Fruit fly (Drosophila melanogaster) whole organism, adult: ENCODE measurements around the gene VhaM9.7-d.

Experiments used
- CG11617 ChIP-seq: fragments of 200-800 bp; sonication (Bioruptor generic); optimal IDR thresholded peaks from 2 replicates; lab custom pipeline; 2017; ENCODE audit warnings: mild to moderate bottlenecking, missing biosample characterization, missing genetic modification reagents, missing genetic modification characterization
- CG12768 ChIP-seq: fragments of 200-800 bp; sonication (Bioruptor generic); optimal IDR thresholded peaks from 2 replicates; lab custom pipeline; 2017; ENCODE audit warnings: missing biosample characterization, missing genetic modification characterization, mild to moderate bottlenecking, moderate library complexity, missing genetic modification reagents
- CG14711 ChIP-seq: fragments of 200-800 bp; sonication (Bioruptor generic); optimal IDR thresholded peaks from 2 replicates; lab custom pipeline; 2018; ENCODE audit warnings: missing biosample characterization, mild to moderate bottlenecking, missing genetic modification characterization, moderate library complexity
- CG1620 ChIP-seq: fragments of 200-800 bp; sonication (Bioruptor generic); optimal IDR thresholded peaks from 2 replicates; lab custom pipeline; 2016; ENCODE audit warnings: missing biosample characterization, missing genetic modification characterization
- CG33017 ChIP-seq: fragments of 200-800 bp; sonication (Bioruptor generic); optimal IDR thresholded peaks from 2 replicates; lab custom pipeline; 2018; ENCODE audit warnings: missing biosample characterization, mild to moderate bottlenecking, missing genetic modification characterization, moderate library complexity
- CG7045 ChIP-seq: fragments of 200-800 bp; sonication (Bioruptor generic); optimal IDR thresholded peaks from 2 replicates; lab custom pipeline; 2017; ENCODE audit warnings: missing biosample characterization, mild to moderate bottlenecking, missing genetic modification characterization
- CG7101 ChIP-seq: fragments of 200-800 bp; sonication (Bioruptor generic); optimal IDR thresholded peaks from 2 replicates; lab custom pipeline; 2018; ENCODE audit warnings: missing biosample characterization, mild to moderate bottlenecking, missing genetic modification characterization, moderate library complexity
- Clk ChIP-seq: fragments of 200-800 bp; sonication (Bioruptor generic); optimal IDR thresholded peaks from 2 replicates; lab custom pipeline; 2017; ENCODE audit warnings: missing biosample characterization, missing genetic modification characterization
- Crg-1 ChIP-seq: fragments of 200-800 bp; sonication (Bioruptor generic); optimal IDR thresholded peaks from 2 replicates; lab custom pipeline; 2016; ENCODE audit warnings: missing biosample characterization, missing genetic modification characterization
- Hr96 ChIP-seq: fragments of 200-800 bp; sonication (Bioruptor generic); optimal IDR thresholded peaks from 2 replicates; lab custom pipeline; 2016; ENCODE audit warnings: missing biosample characterization, missing genetic modification characterization
- Mnt ChIP-seq: fragments of 200-800 bp; sonication (Bioruptor generic); optimal IDR thresholded peaks from 2 replicates; lab custom pipeline; 2016; ENCODE audit warnings: missing biosample characterization, mild to moderate bottlenecking, missing genetic modification characterization
- bab1 ChIP-seq: fragments of 200-800 bp; sonication (Bioruptor generic); optimal IDR thresholded peaks from 3 replicates; lab custom pipeline; 2019; ENCODE audit warnings: missing biosample characterization, mild to moderate bottlenecking, missing genetic modification characterization, moderate library complexity
- cnc ChIP-seq, 2 experiments: fragments of >200 bp; optimal IDR thresholded peaks; 2 replicates each; lab custom pipeline; 2017
- kay ChIP-seq: fragments of 200-800 bp; sonication (Bioruptor generic); peaks from one replicate; lab custom pipeline; 2016; ENCODE audit warnings: missing biosample characterization, missing genetic modification characterization, borderline replicate concordance
- ovo ChIP-seq: fragments of 200-800 bp; sonication (Bioruptor generic); optimal IDR thresholded peaks from 2 replicates; lab custom pipeline; 2016; ENCODE audit warnings: missing biosample characterization, missing genetic modification characterization
- pad ChIP-seq: fragments of 200-800 bp; sonication (Bioruptor generic); optimal IDR thresholded peaks from 3 replicates; lab custom pipeline; 2017; ENCODE audit warnings: missing biosample characterization, missing genetic modification characterization, mild to moderate bottlenecking, moderate library complexity, missing genetic modification reagents
- tj ChIP-seq: fragments of 200-800 bp; sonication (Bioruptor generic); optimal IDR thresholded peaks from 3 replicates; lab custom pipeline; 2017; ENCODE audit warnings: missing biosample characterization, mild to moderate bottlenecking, missing genetic modification characterization, moderate library complexity
- toe ChIP-seq: fragments of 200-800 bp; sonication (Bioruptor generic); optimal IDR thresholded peaks from 2 replicates; lab custom pipeline; 2016; ENCODE audit warnings: missing biosample characterization, missing genetic modification characterization

VhaM9.7-d gene

dm6 chr3R:16962303-16962702, 12.7 kb upstream of the VhaM9.7-d start:
- TF ChIP-seq CG14711 (no peak), CG12768 (no peak), ovo (GFP tag; lab: Kevin White, UChicago) (no peak), kay (GFP tag; lab: Kevin White, UChicago) (no peak), cnc (optimal IDR thresholded peaks at IDR 0.05; lab: Kevin White, UChicago) (no peak), pad (GFP tag; lab: Kevin White, UChicago) (no peak), Mnt (GFP tag; lab: Kevin White, UChicago) (no peak), CG7045 (GFP tag; lab: Kevin White, UChicago) (no peak), Hr96 (GFP tag; lab: Kevin White, UChicago) (no peak), CG7101 (tag; lab: Kevin White, UChicago) (no peak), Clk (GFP tag; lab: Kevin White, UChicago) (no peak), toe (GFP tag; lab: Kevin White, UChicago) (no peak)

dm6 chr3R:16969361-16970355, 5.3 kb upstream of the VhaM9.7-d start:
- TF ChIP-seq CG12768 (no peak), Hr96 (GFP tag; lab: Kevin White, UChicago) (no peak), Mnt (GFP tag; lab: Kevin White, UChicago) (no peak), pad (GFP tag; lab: Kevin White, UChicago) (peak; percentile 62), CG14711 (no peak), toe (GFP tag; lab: Kevin White, UChicago) (peak; percentile 18), ovo (GFP tag; lab: Kevin White, UChicago) (peak; percentile 33)

dm6 chr3R:16972136-16972535, 2.9 kb upstream of the VhaM9.7-d start, which contains the start of gene Abd-B:
TSS of gene Abd-B (minus strand) at chr3R:16972236.
- no peak for TF ChIP-seq cnc (optimal IDR thresholded peaks at IDR 0.05; lab: Kevin White, UChicago)
- no peak for TF ChIP-seq ovo (GFP tag; lab: Kevin White, UChicago)
- no peak for TF ChIP-seq CG14711
- no peak for TF ChIP-seq CG7101 (tag; lab: Kevin White, UChicago)
- no peak for TF ChIP-seq bab1 (GFP tag; lab: Kevin White, UChicago)

dm6 chr3R:16972575-16972974, 2.4 kb upstream of the VhaM9.7-d start:
- TF ChIP-seq CG33017 (no peak), pad (GFP tag; lab: Kevin White, UChicago) (no peak), toe (GFP tag; lab: Kevin White, UChicago) (no peak), CG11617 (GFP tag; lab: Kevin White, UChicago) (no peak), CG7045 (GFP tag; lab: Kevin White, UChicago) (no peak), CG1620 (GFP tag; lab: Kevin White, UChicago) (no peak), CG12768 (no peak), ovo (GFP tag; lab: Kevin White, UChicago) (no peak), tj (GFP tag; lab: Kevin White, UChicago) (no peak), bab1 (GFP tag; lab: Kevin White, UChicago) (no peak), CG7101 (tag; lab: Kevin White, UChicago) (no peak), Hr96 (GFP tag; lab: Kevin White, UChicago) (no peak), cnc (optimal IDR thresholded peaks at IDR 0.05; lab: Kevin White, UChicago) (no peak), Crg-1 (GFP tag; lab: Kevin White, UChicago) (no peak), kay (GFP tag; lab: Kevin White, UChicago) (no peak), Clk (GFP tag; lab: Kevin White, UChicago) (no peak)

- no peak for TF ChIP-seq Mnt (GFP tag; lab: Kevin White, UChicago)
- no peak for TF ChIP-seq toe (GFP tag; lab: Kevin White, UChicago)
These were observed 2.8 kb downstream of the VhaM9.7-d start, which contains the start of gene Actn3 for dm6 chr3R:16977745-16978305. TSS of gene Actn3 (minus strand) at chr3R:16977795.

DNA sequence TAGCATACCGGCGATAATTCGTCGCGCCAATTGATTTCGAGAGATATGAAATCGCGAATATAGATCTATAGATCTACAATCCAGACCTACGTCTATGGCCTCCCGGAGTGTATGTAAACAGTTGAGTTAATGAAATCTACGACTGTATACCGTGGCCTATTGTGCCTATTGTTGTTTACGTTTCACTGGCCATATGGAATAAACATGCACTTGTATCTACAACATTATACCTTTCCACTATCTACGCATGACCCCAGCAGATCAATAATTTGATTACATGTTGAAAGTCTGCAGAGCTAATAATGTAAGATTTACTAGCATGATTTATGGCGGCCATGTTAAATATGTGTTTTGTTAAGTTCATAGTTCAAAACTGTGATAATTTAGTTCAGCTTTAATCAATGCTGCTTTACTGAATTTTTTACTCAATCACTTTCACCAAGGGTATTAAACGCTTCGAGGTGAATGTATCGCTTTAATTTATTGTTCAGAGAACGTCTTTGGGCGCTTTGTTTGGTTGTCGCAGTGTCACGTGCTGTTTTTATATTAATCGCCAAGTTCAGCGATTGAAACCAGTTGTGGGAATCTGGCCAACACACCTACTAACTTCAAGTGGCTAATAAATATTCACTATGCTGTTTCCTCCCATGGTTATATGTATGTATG, 6.1 kb downstream of the VhaM9.7-d start:
- peak; percentile 53 for TF ChIP-seq kay (GFP tag; lab: Kevin White, UChicago)
- no peak for TF ChIP-seq ovo (GFP tag; lab: Kevin White, UChicago)
- peak; percentile 2 for TF ChIP-seq CG7101 (tag; lab: Kevin White, UChicago)
